Worm (Caenorhabditis elegans) whole organism, young adult: ENCODE data around the gene prk-1.
A peak's percentile ranks its signal among the peaks of the same experiment; 100 is the strongest.

ENCODE experiments used
- F33H1.4 ChIP-seq: fragments of 200-800 bp; sonication (Bioruptor generic); IDR thresholded peaks from 2 replicates; pipeline ENCODE4 v1.3.6; 2022; ENCODE audit warnings: missing genetic modification reagents, missing genetic modification characterization, missing compliant biosample characterization
- hlh-26 ChIP-seq: fragments of 200-800 bp; sonication (Bioruptor generic); conservative IDR thresholded peaks from 2 replicates; pipeline ENCODE4 v1.3.6; 2022; ENCODE audit warnings: missing genetic modification reagents, missing genetic modification characterization, missing compliant biosample characterization
- madf-10 ChIP-seq: sonication (generic microtip); optimal IDR thresholded peaks from 2 replicates; lab custom pipeline; 2016; ENCODE audit warnings: mild to moderate bottlenecking, missing genetic modification characterization, missing compliant biosample characterization
- nhr-80 ChIP-seq: sonication (generic microtip); optimal IDR thresholded peaks from 2 replicates; lab custom pipeline; 2016; ENCODE audit warnings: missing genetic modification characterization, missing compliant biosample characterization
- snpc-4 ChIP-seq, 5 experiments: fragments of 150-350 bp in 1 of 5; sonication (generic microtip) in 4 of 5; optimal IDR thresholded peaks; 2 replicates each; lab custom pipeline; 2014 to 2018; ENCODE audit warnings: missing genetic modification characterization in 5 of 5, missing biosample characterization in 3 of 5, antibody characterized with exemption in 2 of 5, mild to moderate bottlenecking in 2 of 5, missing compliant biosample characterization in 2 of 5, missing genotype in 2 of 5, moderate library complexity in 2 of 5, missing genetic modification reagents in 1 of 5
- tbp1 ChIP-seq: fragments of 200-800 bp; sonication (Bioruptor generic); optimal IDR thresholded peaks from 2 replicates; lab custom pipeline; 2018; ENCODE audit warnings: mild to moderate bottlenecking, missing genetic modification characterization, missing compliant biosample characterization
- ztf-18 ChIP-seq: sonication (generic microtip); optimal IDR thresholded peaks from 2 replicates; lab custom pipeline; 2016; ENCODE audit warnings: missing genotype, mild to moderate bottlenecking, missing genetic modification characterization, missing compliant biosample characterization

DNA sequence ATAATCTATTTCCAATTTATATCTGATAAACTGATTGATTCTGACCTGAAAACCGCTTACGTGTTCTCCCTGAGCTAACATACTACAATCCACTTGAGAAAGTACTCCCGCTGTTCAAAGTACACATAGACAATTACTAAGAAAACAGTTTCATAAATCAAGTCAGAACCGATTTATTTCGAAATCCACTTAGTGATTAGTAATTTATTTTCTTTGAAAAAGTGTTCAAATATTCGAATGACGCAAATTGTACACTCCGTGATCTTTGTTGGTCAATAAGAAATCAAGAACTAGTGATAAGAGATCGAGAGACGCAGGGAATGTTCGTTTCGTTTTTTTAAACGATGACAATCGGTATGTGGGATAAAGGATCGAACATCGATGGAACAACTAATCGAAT lies 2.5 kb downstream of the prk-1 start:
- TF ChIP-seq F33H1.4 (GFP tag; lab: Robert Waterston, UW) (no peak), nhr-80 (tag; lab: Kevin White, UChicago) (peak; percentile 27), madf-10 (no peak), tbp1 (GFP tag; lab: Kevin White, UChicago) (no peak), hlh-26 (no peak), snpc-4 (GFP tag; optimal IDR thresholded peaks at IDR 0.05; lab: Kevin White, UChicago) (no peak), snpc-4 (tag; optimal IDR thresholded peaks at IDR 0.05; lab: Kevin White, UChicago) (no peak), ztf-18 (tag; lab: Kevin White, UChicago) (no peak)
